Worm (Caenorhabditis elegans): ENCODE data around the gene C08E8.6.

C08E8.6 gene

ce11 chrV:18397814-18398213, 29.6 kb upstream of the C08E8.6 start, which contains the start of gene Y51A2B.16:
Gene Y51A2B.16 (minus strand): TSS chrV:18397914.
- TF ChIP-seq lin-11 (tag; optimal IDR thresholded peaks at IDR 0.05) (no peak), ZK546.5 (tag; optimal IDR thresholded peaks at IDR 0.05) (no peak), F13H6.1 (tag; optimal IDR thresholded peaks at IDR 0.05) (no peak), nhr-237 (tag; optimal IDR thresholded peaks at IDR 0.05) (no peak), lsy-2 (tag; optimal IDR thresholded peaks at IDR 0.05) (no peak), unc-55 (GFP tag; optimal IDR thresholded peaks at IDR 0.05) (no peak), nhr-77 (tag; optimal IDR thresholded peaks at IDR 0.05) (no peak), zag-1 (tag; optimal IDR thresholded peaks at IDR 0.05) (no peak), mdl-1 (tag; optimal IDR thresholded peaks at IDR 0.05) (no peak)

ce11 chrV:18395649-18396048, 27.4 kb upstream of the C08E8.6 start, which contains the start of gene Y51A2B.9:
Gene Y51A2B.9 (minus strand): TSS chrV:18395749.
- TF ChIP-seq lsy-2 (tag; optimal IDR thresholded peaks at IDR 0.05) (no peak), fos-1 (tag; optimal IDR thresholded peaks at IDR 0.05) (no peak), nhr-6 (tag; optimal IDR thresholded peaks at IDR 0.05) (no peak), ama-1 (optimal IDR thresholded peaks at IDR 0.05) (no peak), mbf-1 (tag; optimal IDR thresholded peaks at IDR 0.05) (no peak), nhr-12 (tag; optimal IDR thresholded peaks at IDR 0.05) (no peak), nhr-77 (tag; optimal IDR thresholded peaks at IDR 0.05) (no peak), lin-11 (tag; optimal IDR thresholded peaks at IDR 0.05) (no peak), unc-55 (GFP tag; optimal IDR thresholded peaks at IDR 0.05) (no peak), nhr-23 (tag; optimal IDR thresholded peaks at IDR 0.05) (no peak), sma-3 (GFP tag; optimal IDR thresholded peaks at IDR 0.05) (no peak), ceh-82 (tag; optimal IDR thresholded peaks at IDR 0.05) (no peak), ZK546.5 (tag; optimal IDR thresholded peaks at IDR 0.05) (no peak), dmd-4 (tag; optimal IDR thresholded peaks at IDR 0.05) (no peak)

DNA sequence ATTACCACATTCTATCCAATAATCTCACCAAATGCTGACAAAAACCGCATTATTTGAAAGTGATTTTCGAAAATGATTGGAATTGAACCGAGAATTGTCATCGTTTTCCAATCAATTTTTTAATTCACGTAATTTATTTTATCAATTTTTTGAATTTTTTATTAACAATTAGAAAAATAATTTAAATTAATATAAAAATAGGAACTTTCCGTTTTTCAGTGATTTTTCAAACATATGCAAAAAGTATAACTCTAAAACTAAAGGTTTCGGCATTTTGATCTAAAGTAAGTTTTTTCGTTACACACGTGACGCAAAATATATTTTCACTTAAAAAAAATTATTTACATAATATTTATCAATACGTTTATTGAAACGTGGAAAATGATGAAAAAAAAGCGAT, 26.0 kb upstream of the C08E8.6 start, which contains the start of gene Y51A2B.6:
Gene Y51A2B.6 (minus strand): TSS at position 101 of the 400 bp plus-strand sequence.
- TF ChIP-seq lin-13 (GFP tag; optimal IDR thresholded peaks at IDR 0.05) (no peak), R02D3.7 (tag; optimal IDR thresholded peaks at IDR 0.05) (no peak), C34F6.9 (tag; optimal IDR thresholded peaks at IDR 0.05) (no peak), blmp-1 (tag; optimal IDR thresholded peaks at IDR 0.05; ENCODE audit: insufficient read depth) (no peak), ceh-82 (tag; optimal IDR thresholded peaks at IDR 0.05) (no peak), skn-1 (tag; optimal IDR thresholded peaks at IDR 0.05) (no peak), aly-2 (tag; optimal IDR thresholded peaks at IDR 0.05) (no peak), lsy-2 (tag; optimal IDR thresholded peaks at IDR 0.05) (no peak), nhr-77 (tag; optimal IDR thresholded peaks at IDR 0.05) (no peak), mab-5 (tag; optimal IDR thresholded peaks at IDR 0.05) (no peak), ZK546.5 (tag; optimal IDR thresholded peaks at IDR 0.05) (no peak), unc-39 (tag; optimal IDR thresholded peaks at IDR 0.05) (no peak), unc-55 (GFP tag; optimal IDR thresholded peaks at IDR 0.05) (no peak), fos-1 (tag; optimal IDR thresholded peaks at IDR 0.05) (no peak), nhr-6 (tag; optimal IDR thresholded peaks at IDR 0.05) (no peak)

DNA sequence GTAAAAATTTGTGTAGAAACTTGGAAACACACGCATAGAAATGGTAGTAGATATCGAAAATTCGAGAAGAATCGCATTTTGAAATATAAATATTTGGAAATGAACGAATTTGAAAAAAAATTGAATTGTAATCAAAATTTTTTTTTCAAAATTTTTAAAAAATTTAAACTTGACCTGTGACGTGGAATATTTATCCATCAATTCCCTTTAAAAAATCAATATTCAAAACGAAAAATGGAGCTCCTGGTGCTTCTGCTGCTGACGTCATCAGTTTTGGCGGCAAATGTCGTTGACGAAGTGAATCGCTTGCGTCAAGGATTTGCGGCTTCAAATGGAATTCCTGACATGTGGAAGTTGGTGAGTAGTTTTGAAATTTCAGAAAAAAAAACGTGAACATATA, 20.8 kb upstream of the C08E8.6 start, which contains the start of the genes Y51A2B.4 and Y51A2B.5:
Gene Y51A2B.4 (minus strand): TSS at position 101 of the 400 bp plus-strand sequence.
Gene Y51A2B.5 (plus strand): TSS at position 232 of the 400 bp plus-strand sequence.
- TF ChIP-seq mab-5 (tag; optimal IDR thresholded peaks at IDR 0.05), result no peak
- no peak for TF ChIP-seq aly-2 (tag; optimal IDR thresholded peaks at IDR 0.05)
- TF ChIP-seq Y55F3AM.14 (GFP tag; optimal IDR thresholded peaks at IDR 0.05), result no peak
- TF ChIP-seq nhr-23 (tag; optimal IDR thresholded peaks at IDR 0.05), result no peak
- TF ChIP-seq lin-39 (tag; optimal IDR thresholded peaks at IDR 0.05), result no peak
- no peak for TF ChIP-seq skn-1 (tag; optimal IDR thresholded peaks at IDR 0.05)
- no peak for TF ChIP-seq ceh-16 (tag; optimal IDR thresholded peaks at IDR 0.05)
- no peak for TF ChIP-seq gmeb-1 (tag; optimal IDR thresholded peaks at IDR 0.05)
- no peak for TF ChIP-seq elt-3 (tag; optimal IDR thresholded peaks at IDR 0.05)
- no peak for TF ChIP-seq sem-4 (tag; optimal IDR thresholded peaks at IDR 0.05)
- no peak for TF ChIP-seq nhr-129 (tag; optimal IDR thresholded peaks at IDR 0.05)
- TF ChIP-seq nhr-10 (tag; optimal IDR thresholded peaks at IDR 0.05), result no peak
- TF ChIP-seq unc-39 (tag; optimal IDR thresholded peaks at IDR 0.05), result no peak
- TF ChIP-seq mbf-1 (tag; optimal IDR thresholded peaks at IDR 0.05), result no peak
- TF ChIP-seq fos-1 (tag; optimal IDR thresholded peaks at IDR 0.05), result no peak
- no peak for TF ChIP-seq lin-13 (GFP tag; optimal IDR thresholded peaks at IDR 0.05)
- no peak for TF ChIP-seq dmd-4 (tag; optimal IDR thresholded peaks at IDR 0.05)

ce11 chrV:18382590-18382989, 14.4 kb upstream of the C08E8.6 start, which contains the start of gene nhr-288:
Gene nhr-288 (minus strand): TSS chrV:18382690.
- TF ChIP-seq unc-55 (GFP tag; optimal IDR thresholded peaks at IDR 0.05) (no peak), dmd-4 (tag; optimal IDR thresholded peaks at IDR 0.05) (no peak), crh-2 (tag; optimal IDR thresholded peaks at IDR 0.05) (no peak), lin-13 (GFP tag; optimal IDR thresholded peaks at IDR 0.05) (no peak), ama-1 (optimal IDR thresholded peaks at IDR 0.05) (no peak), nhr-237 (tag; optimal IDR thresholded peaks at IDR 0.05) (no peak), ceh-82 (tag; optimal IDR thresholded peaks at IDR 0.05) (no peak), nhr-25 (tag; optimal IDR thresholded peaks at IDR 0.05) (no peak)

All from whole organism, L2 larva.